Fruit fly (Drosophila melanogaster) whole organism, embryonic: ENCODE results near the gene Vsx1.
A peak's percentile ranks its signal among the peaks of the same experiment; 100 is the strongest.

ENCODE experiments used
- CG10366 ChIP-seq: fragments of 200-800 bp; sonication (Bioruptor generic); IDR thresholded peaks from 2 replicates; pipeline ENCODE4 v1.3.6; 2022; ENCODE audit warnings: missing biosample characterization, missing genetic modification characterization
- CG11398 ChIP-seq: fragments of 200-800 bp; sonication (Bioruptor generic); optimal IDR thresholded peaks from 2 replicates; lab custom pipeline; 2016; ENCODE audit warnings: missing biosample characterization, missing genetic modification characterization
- CG12104 ChIP-seq: fragments of 200-800 bp; sonication (Bioruptor generic); optimal IDR thresholded peaks from 3 replicates; lab custom pipeline; 2016; ENCODE audit warnings: missing biosample characterization, missing genetic modification characterization
- CG13424 ChIP-seq: fragments of 200-800 bp; sonication (Bioruptor generic); optimal IDR thresholded peaks from 2 replicates; lab custom pipeline; 2019; ENCODE audit warnings: missing biosample characterization, mild to moderate bottlenecking, missing genetic modification characterization, moderate library complexity
- CG14014 ChIP-seq: fragments of 200-800 bp; sonication (Bioruptor generic); IDR thresholded peaks from 2 replicates; pipeline ENCODE4 v1.3.6; 2022; ENCODE audit warnings: missing biosample characterization, missing genetic modification characterization
- CG14667 ChIP-seq: fragments of 200-800 bp; sonication (Bioruptor generic); IDR thresholded peaks from 2 replicates; pipeline ENCODE4 v1.3.6; 2022; ENCODE audit warnings: missing biosample characterization, missing genetic modification characterization
- CG15073 ChIP-seq: fragments of 200-800 bp; sonication (Bioruptor generic); optimal IDR thresholded peaks from 2 replicates; lab custom pipeline; 2016; ENCODE audit warnings: missing biosample characterization, missing genetic modification characterization
- CG1603 ChIP-seq: fragments of 200-800 bp; sonication (Bioruptor generic); optimal IDR thresholded peaks from 2 replicates; lab custom pipeline; 2019; ENCODE audit warnings: missing biosample characterization, mild to moderate bottlenecking, missing genetic modification characterization, moderate library complexity
- CG17568 ChIP-seq: fragments of 200-800 bp; sonication (Bioruptor generic); optimal IDR thresholded peaks from 2 replicates; lab custom pipeline; 2018; ENCODE audit warnings: missing biosample characterization, mild to moderate bottlenecking, missing genetic modification characterization, moderate library complexity
- CG17612 ChIP-seq: fragments of 200-800 bp; sonication (Bioruptor generic); IDR thresholded peaks from 2 replicates; pipeline ENCODE4 v1.3.6; 2022; ENCODE audit warnings: missing biosample characterization, missing genetic modification characterization
- CG1832 ChIP-seq: fragments of 200-800 bp; sonication (Bioruptor generic); optimal IDR thresholded peaks from 2 replicates; lab custom pipeline; 2017; ENCODE audit warnings: missing biosample characterization, mild to moderate bottlenecking, missing genetic modification characterization, inconsistent platforms
- CG3065 ChIP-seq: fragments of 200-800 bp; sonication (Bioruptor generic); optimal IDR thresholded peaks from 2 replicates; lab custom pipeline; 2016; ENCODE audit warnings: missing biosample characterization, missing genetic modification characterization
- CG31388 ChIP-seq: fragments of 200-800 bp; sonication (Bioruptor generic); optimal IDR thresholded peaks from 2 replicates; lab custom pipeline; 2016; ENCODE audit warnings: missing biosample characterization, missing genetic modification characterization
- CG32772 ChIP-seq: fragments of 200-800 bp; sonication (Bioruptor generic); IDR thresholded peaks from 2 replicates; pipeline ENCODE4 v1.3.6; 2022; ENCODE audit warnings: missing biosample characterization, missing genetic modification characterization
- CG43689 ChIP-seq: fragments of 200-800 bp; sonication (Bioruptor generic); IDR thresholded peaks from 2 replicates; pipeline ENCODE4 v1.3.6; 2022; ENCODE audit warnings: missing biosample characterization, missing genetic modification characterization
- CG4404 ChIP-seq: fragments of 200-800 bp; sonication (Bioruptor generic); IDR thresholded peaks from 2 replicates; pipeline ENCODE4 v1.3.6; 2022; ENCODE audit warnings: missing biosample characterization, missing genetic modification characterization
- CG4617 ChIP-seq: fragments of 200-800 bp; sonication (Bioruptor generic); optimal IDR thresholded peaks from 3 replicates; lab custom pipeline; 2016; ENCODE audit warnings: missing biosample characterization, missing genetic modification characterization, borderline replicate concordance
- CG6654 ChIP-seq: fragments of 200-800 bp; sonication (Bioruptor generic); optimal IDR thresholded peaks from 2 replicates; lab custom pipeline; 2017; ENCODE audit warnings: missing biosample characterization, mild to moderate bottlenecking, missing genetic modification characterization
- CG6765 ChIP-seq: fragments of 200-800 bp; sonication (Bioruptor generic); optimal IDR thresholded peaks from 3 replicates; lab custom pipeline; 2017; ENCODE audit warnings: missing biosample characterization, mild to moderate bottlenecking, missing genetic modification characterization
- CG7556 ChIP-seq: fragments of 200-800 bp; sonication (Bioruptor generic); optimal IDR thresholded peaks from 2 replicates; lab custom pipeline; 2017; ENCODE audit warnings: missing biosample characterization, mild to moderate bottlenecking, missing genetic modification characterization
- CG7745 ChIP-seq: fragments of 200-800 bp; sonication (Bioruptor generic); optimal IDR thresholded peaks from 2 replicates; lab custom pipeline; 2018; ENCODE audit warnings: missing biosample characterization, mild to moderate bottlenecking, missing genetic modification characterization, moderate library complexity
- CG7963 ChIP-seq: fragments of 200-800 bp; sonication (Bioruptor generic); IDR thresholded peaks from 3 replicates; pipeline ENCODE4 v1.3.6; 2022; ENCODE audit warnings: missing biosample characterization, missing genetic modification characterization; ENCODE audit not compliant: partially characterized antibody
- CG8944 ChIP-seq: fragments of 200-800 bp; sonication (Bioruptor generic); optimal IDR thresholded peaks from 3 replicates; lab custom pipeline; 2016; ENCODE audit warnings: missing biosample characterization, missing genetic modification characterization
- CG9727 ChIP-seq: fragments of 200-800 bp; sonication (Bioruptor generic); optimal IDR thresholded peaks from 3 replicates; lab custom pipeline; 2017; ENCODE audit warnings: missing biosample characterization, mild to moderate bottlenecking, missing genetic modification characterization
- CG9817 ChIP-seq: fragments of 200-800 bp; sonication (Bioruptor generic); optimal IDR thresholded peaks from 2 replicates; lab custom pipeline; 2018; ENCODE audit warnings: missing biosample characterization, mild to moderate bottlenecking, missing genetic modification characterization, moderate library complexity
- Deaf1 ChIP-seq: fragments of 200-800 bp; optimal IDR thresholded peaks from 3 replicates; lab custom pipeline; 2019; ENCODE audit warnings: missing biosample characterization, mild to moderate bottlenecking, missing genetic modification characterization, moderate library complexity
- Dek ChIP-seq: fragments of 200-800 bp; sonication (Bioruptor generic); optimal IDR thresholded peaks from 3 replicates; lab custom pipeline; 2019; ENCODE audit warnings: missing biosample characterization, mild to moderate bottlenecking, missing genetic modification characterization, moderate library complexity
- Dip2 ChIP-seq: fragments of 200-800 bp; sonication (Bioruptor generic); IDR thresholded peaks from 2 replicates; pipeline ENCODE4 v1.3.6; 2022; ENCODE audit warnings: missing biosample characterization, missing genetic modification characterization
- Doc3 ChIP-seq: fragments of 200-800 bp; sonication (Bioruptor generic); IDR thresholded peaks from 3 replicates; pipeline ENCODE4 v1.3.6; 2022; ENCODE audit warnings: missing biosample characterization, missing genetic modification characterization; ENCODE audit not compliant: partially characterized antibody
- Dp ChIP-seq: fragments of 200-800 bp; sonication (Bioruptor generic); optimal IDR thresholded peaks from 2 replicates; lab custom pipeline; 2018; ENCODE audit warnings: missing biosample characterization, mild to moderate bottlenecking, missing genetic modification characterization, moderate library complexity
- E2f2 ChIP-seq: fragments of 200-800 bp; sonication (Bioruptor generic); IDR thresholded peaks from 2 replicates; pipeline ENCODE4 v1.3.6; 2022; ENCODE audit warnings: missing biosample characterization, missing genetic modification characterization
- Hr78 ChIP-seq, 2 experiments: fragments of 200-800 bp in 1 of 2; fragments of >200 bp in 1 of 2; sonication (Bioruptor generic) in 1 of 2; optimal IDR thresholded peaks; 2 replicates each; lab custom pipeline; 2017 to 2019; ENCODE audit warnings: missing biosample characterization in 2 of 2, missing genetic modification characterization in 2 of 2, mild to moderate bottlenecking in 1 of 2, moderate library complexity in 1 of 2
- Jarid2 ChIP-seq: fragments of 200-800 bp; sonication (Bioruptor generic); optimal IDR thresholded peaks from 3 replicates; lab custom pipeline; 2017; ENCODE audit warnings: mild to moderate bottlenecking, missing biosample characterization, missing genetic modification reagents, missing genetic modification characterization
- Rfx ChIP-seq: fragments of 200-800 bp; sonication (Bioruptor generic); IDR thresholded peaks from 2 replicates; pipeline ENCODE4 v1.3.6; 2022; ENCODE audit warnings: missing biosample characterization, missing genetic modification characterization
- Rx ChIP-seq: fragments of 200-800 bp; sonication (Bioruptor generic); IDR thresholded peaks from 2 replicates; pipeline ENCODE4 v1.3.6; 2022; ENCODE audit warnings: missing biosample characterization, missing genetic modification characterization
- ac ChIP-seq: fragments of 200-800 bp; sonication (Bioruptor generic); optimal IDR thresholded peaks from 3 replicates; lab custom pipeline; 2017; ENCODE audit warnings: missing biosample characterization, mild to moderate bottlenecking, missing genetic modification characterization
- amos ChIP-seq: fragments of 200-800 bp; sonication (Bioruptor generic); IDR thresholded peaks from 2 replicates; pipeline ENCODE4 v1.3.6; 2022; ENCODE audit warnings: missing biosample characterization, missing genetic modification characterization; ENCODE audit not compliant: partially characterized antibody
- ara ChIP-seq: fragments of 200-800 bp; sonication (Bioruptor generic); IDR thresholded peaks from 2 replicates; pipeline ENCODE4 v1.3.6; 2022; ENCODE audit warnings: missing biosample characterization, missing genetic modification characterization
- bowl ChIP-seq: fragments of 200-800 bp; sonication (Bioruptor generic); IDR thresholded peaks from 2 replicates; pipeline ENCODE4 v1.3.6; 2022; ENCODE audit warnings: missing biosample characterization, missing genetic modification characterization
- btn ChIP-seq: fragments of 200-800 bp; sonication (Bioruptor generic); optimal IDR thresholded peaks from 2 replicates; lab custom pipeline; 2016; ENCODE audit warnings: missing biosample characterization, missing genetic modification characterization
- esg ChIP-seq: fragments of 200-800 bp; sonication (Bioruptor generic); conservative IDR thresholded peaks from 2 replicates; pipeline ENCODE4 v1.3.6; 2022; ENCODE audit warnings: missing biosample characterization, missing genetic modification characterization
- ftz-f1 ChIP-seq: fragments of 200-800 bp; sonication (Bioruptor generic); optimal IDR thresholded peaks from 2 replicates; lab custom pipeline; 2016; ENCODE audit warnings: missing biosample characterization, missing genetic modification characterization
- fu2 ChIP-seq: fragments of 200-800 bp; sonication (Bioruptor generic); optimal IDR thresholded peaks from 2 replicates; lab custom pipeline; 2016; ENCODE audit warnings: missing biosample characterization, missing genetic modification characterization
- lov ChIP-seq, 2 experiments: fragments of 200-800 bp in 1 of 2; fragments of >200 bp in 1 of 2; sonication (Bioruptor generic) in 1 of 2; IDR thresholded peaks in 1 of 2; optimal IDR thresholded peaks in 1 of 2; 2 replicates in 1 of 2; 3 replicates in 1 of 2; pipeline versions ENCODE4 v1.3.6 to Lab custom; 2017 to 2022; ENCODE audit warnings: missing biosample characterization in 1 of 2, missing genetic modification characterization in 1 of 2
- mam ChIP-seq: fragments of 200-800 bp; sonication (Bioruptor generic); optimal IDR thresholded peaks from 3 replicates; lab custom pipeline; 2016; ENCODE audit warnings: missing biosample characterization, missing genetic modification characterization
- odd ChIP-seq: fragments of 200-800 bp; sonication (Bioruptor generic); optimal IDR thresholded peaks from 2 replicates; lab custom pipeline; 2017; ENCODE audit warnings: missing biosample characterization, mild to moderate bottlenecking, missing genetic modification characterization
- salm ChIP-seq: fragments of 200-800 bp; sonication (Bioruptor generic); optimal IDR thresholded peaks from 2 replicates; lab custom pipeline; 2018; ENCODE audit warnings: missing biosample characterization, mild to moderate bottlenecking, missing genetic modification characterization
- sisA ChIP-seq: fragments of 200-800 bp; sonication (Bioruptor generic); IDR thresholded peaks from 2 replicates; pipeline ENCODE4 v1.3.6; 2022; ENCODE audit warnings: missing biosample characterization, missing genetic modification characterization
- usp ChIP-seq: fragments of >200 bp; optimal IDR thresholded peaks from 2 replicates; lab custom pipeline; 2017; ENCODE audit warnings: missing biosample characterization, missing genetic modification characterization
- zf30C ChIP-seq: fragments of 200-800 bp; sonication (Bioruptor generic); optimal IDR thresholded peaks from 3 replicates; lab custom pipeline; 2018; ENCODE audit warnings: missing biosample characterization, mild to moderate bottlenecking, missing genetic modification characterization

The Vsx1 gene

dm6 chrX:5648437-5648959 is 54.4 kb downstream of the Vsx1 start, which contains the start of gene OtopLa (continued):
- TF ChIP-seq CG14667 (GFP tag; lab: Robert Waterston, UW) (peak; percentile 85), CG8944 (peak; percentile 72), CG43689 (peak; percentile 36; the same call in 1 of the 2 replicates), Dp (no peak), amos (GFP tag; lab: Robert Waterston, UW) (no peak), CG6654 (GFP tag; lab: Kevin White, UChicago) (peak; percentile 70), btn (GFP tag; lab: Kevin White, UChicago) (peak; percentile 71), CG17568 (peak; percentile 66), CG9727 (GFP tag; lab: Kevin White, UChicago) (peak; percentile 79), CG14014 (peak; percentile 83), CG32772 (GFP tag; lab: Robert Waterston, UW) (peak; percentile 80), CG9817 (tag; lab: Kevin White, UChicago) (peak; percentile 69), CG11398 (GFP tag; lab: Kevin White, UChicago) (peak; percentile 45), ara (GFP tag; lab: Robert Waterston, UW) (peak; percentile 91), Dek (tag; lab: Kevin White, UChicago) (peak; percentile 69), zf30C (peak; percentile 74), Rfx (peak; percentile 83), sisA (GFP tag; lab: Robert Waterston, UW) (peak; percentile 87), Jarid2 (GFP tag; lab: Kevin White, UChicago) (peak; percentile 41), CG6765 (peak; percentile 40), Doc3 (no peak), mam (GFP tag; lab: Kevin White, UChicago) (peak; percentile 85), bowl (GFP tag; lab: Robert Waterston, UW) (peak; percentile 77), Hr78 (GFP tag; optimal IDR thresholded peaks at IDR 0.05; lab: Kevin White, UChicago) (no peak), CG13424 (tag; lab: Kevin White, UChicago) (peak; percentile 85), E2f2 (peak; percentile 46; the same call in 1 of the 2 replicates), CG4617 (GFP tag; lab: Kevin White, UChicago) (peak; percentile 28), ac (GFP tag; lab: Kevin White, UChicago) (peak; percentile 15), usp (GFP tag; lab: Kevin White, UChicago) (no peak), CG7556 (GFP tag; lab: Kevin White, UChicago) (peak; percentile 86), CG3065 (GFP tag; lab: Kevin White, UChicago) (peak; percentile 34), Rx (peak; percentile 83), CG1832 (GFP tag; lab: Kevin White, UChicago) (no peak), CG31388 (peak; percentile 60), CG15073 (GFP tag; lab: Kevin White, UChicago) (peak; percentile 1), CG4404 (GFP tag; lab: Robert Waterston, UW) (peak; percentile 67), salm (tag; lab: Kevin White, UChicago) (peak; percentile 78), Deaf1 (peak; percentile 54), CG17612 (GFP tag; lab: Robert Waterston, UW) (peak; percentile 58; the same call in 1 of the 2 replicates), esg (GFP tag; lab: Robert Waterston, UW) (peak; percentile 81), CG1603 (peak; percentile 84), fu2 (peak; percentile 59), odd (peak; percentile 76), ftz-f1 (no peak), CG7963 (no peak), CG12104 (GFP tag; lab: Kevin White, UChicago) (peak; percentile 65), CG7745 (tag; lab: Kevin White, UChicago) (no peak), Dip2 (GFP tag; lab: Robert Waterston, UW) (no peak), lov (optimal IDR thresholded peaks at IDR 0.05; lab: Kevin White, UChicago) (no peak), lov (GFP tag; IDR thresholded peaks at IDR 0.05; lab: Robert Waterston, UW) (peak; percentile 85), CG10366 (GFP tag; lab: Robert Waterston, UW) (peak; percentile 87)
